Worm (Caenorhabditis elegans) whole organism, mixed stage, embryonic: ENCODE data around the gene T26C11.8.

Source experiments
- blmp-1 ChIP-seq: fragments of 150-350 bp; optimal IDR thresholded peaks from 2 replicates; lab custom pipeline; 2014; ENCODE audit warnings: missing biosample characterization, missing genetic modification characterization
- ceh-43 ChIP-seq: fragments of 200-800 bp; sonication (Bioruptor generic); optimal IDR thresholded peaks from 2 replicates; lab custom pipeline; 2018; ENCODE audit warnings: mild to moderate bottlenecking, missing genetic modification characterization, moderate library complexity, missing compliant biosample characterization
- ceh-83 ChIP-seq: fragments of 200-800 bp; sonication (Bioruptor generic); optimal IDR thresholded peaks from 2 replicates; lab custom pipeline; 2018; ENCODE audit warnings: mild to moderate bottlenecking, missing genetic modification characterization, missing compliant biosample characterization
- ces-1 ChIP-seq: fragments of 150-350 bp; optimal IDR thresholded peaks from 2 replicates; lab custom pipeline; 2014; ENCODE audit warnings: missing biosample characterization, missing genetic modification reagents, missing genetic modification characterization
- drap-1 ChIP-seq: fragments of 200-800 bp; sonication (Bioruptor generic); optimal IDR thresholded peaks from 3 replicates; lab custom pipeline; 2018; ENCODE audit warnings: mild to moderate bottlenecking, missing genetic modification characterization, missing compliant biosample characterization
- elt-1 ChIP-seq: sonication (generic microtip); optimal IDR thresholded peaks from 2 replicates; lab custom pipeline; 2017; ENCODE audit warnings: missing genetic modification characterization, mild to moderate bottlenecking, missing compliant biosample characterization, antibody characterized with exemption, moderate library complexity, borderline replicate concordance; ENCODE audit not compliant: insufficient read depth
- elt-3 ChIP-seq: fragments of 150-350 bp; optimal IDR thresholded peaks from 2 replicates; lab custom pipeline; 2014; ENCODE audit warnings: missing biosample characterization, missing genetic modification characterization
- lin-13 ChIP-seq: fragments of 150-350 bp; optimal IDR thresholded peaks from 2 replicates; lab custom pipeline; 2014; ENCODE audit warnings: missing biosample characterization, missing genetic modification characterization
- pha-4 ChIP-seq: fragments of 150-350 bp; optimal IDR thresholded peaks from 2 replicates; lab custom pipeline; 2018; ENCODE audit warnings: missing biosample characterization, missing genetic modification reagents, missing genetic modification characterization
- sem-2 ChIP-seq: fragments of 200-800 bp; sonication (Bioruptor generic); optimal IDR thresholded peaks from 2 replicates; lab custom pipeline; 2018; ENCODE audit warnings: mild to moderate bottlenecking, missing genetic modification characterization, missing compliant biosample characterization
- snpc-4 ChIP-seq: fragments of 150-350 bp; optimal IDR thresholded peaks from 2 replicates; lab custom pipeline; 2014; ENCODE audit warnings: missing biosample characterization, missing genetic modification characterization
- unc-120 ChIP-seq: sonication (generic microtip); optimal IDR thresholded peaks from 2 replicates; lab custom pipeline; 2017; ENCODE audit warnings: missing genetic modification characterization, missing compliant biosample characterization; ENCODE audit not compliant: poor library complexity, severe bottlenecking
- unc-62 ChIP-seq: fragments of 150-350 bp; optimal IDR thresholded peaks from 2 replicates; lab custom pipeline; 2014; ENCODE audit warnings: missing biosample characterization, missing genetic modification reagents, missing genetic modification characterization
- ztf-11 ChIP-seq: fragments of 150-350 bp; optimal IDR thresholded peaks from 2 replicates; lab custom pipeline; 2014; ENCODE audit warnings: missing biosample characterization, missing genetic modification characterization

DNA sequence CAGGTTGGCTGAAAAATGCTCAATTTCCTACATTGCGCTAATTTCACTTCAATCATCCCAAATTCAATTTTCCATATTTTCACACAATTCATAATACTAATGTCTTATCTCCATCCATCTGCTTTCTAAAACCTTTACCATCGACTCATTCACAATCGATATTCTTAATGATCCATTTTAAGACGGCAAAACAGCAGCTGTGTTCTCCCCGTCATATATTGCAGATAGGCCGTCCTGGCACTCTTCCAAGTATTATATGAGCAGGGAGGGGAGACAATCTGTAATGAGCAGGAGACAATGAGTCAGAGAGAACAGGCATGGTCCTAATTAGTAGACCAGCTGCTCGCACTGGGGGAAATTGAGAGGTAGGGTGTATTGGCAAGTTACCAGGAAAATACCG is 2.7 kb upstream of the T26C11.8 start:
- no peak for TF ChIP-seq sem-2 (GFP tag; lab: Kevin White, UChicago)
- TF ChIP-seq unc-62 (GFP tag; lab: Kevin White, UChicago), result no peak
- no peak for TF ChIP-seq snpc-4
- no peak for TF ChIP-seq elt-3 (tag; lab: Kevin White, UChicago)
- TF ChIP-seq lin-13 (tag; lab: Kevin White, UChicago), result no peak
- no peak for TF ChIP-seq ces-1 (GFP tag; lab: Kevin White, UChicago)
- TF ChIP-seq unc-120 (tag; lab: Kevin White, UChicago), result no peak
- no peak for TF ChIP-seq pha-4
- TF ChIP-seq ceh-43 (GFP tag; lab: Kevin White, UChicago), result no peak
- TF ChIP-seq elt-1, result no peak
- TF ChIP-seq ztf-11 (tag; lab: Kevin White, UChicago), result no peak
- no peak for TF ChIP-seq ceh-83 (GFP tag; lab: Kevin White, UChicago)
- TF ChIP-seq drap-1 (GFP tag; lab: Kevin White, UChicago), result no peak
- no peak for TF ChIP-seq blmp-1 (tag; lab: Kevin White, UChicago)
